Worm (Caenorhabditis elegans): ENCODE measurements around the gene pqn-41.

- TF ChIP-seq nhr-11 (tag; optimal IDR thresholded peaks at IDR 0.05) (no peak), blmp-1 (tag; optimal IDR thresholded peaks at IDR 0.05; ENCODE audit: insufficient read depth) (no peak), nhr-237 (tag; optimal IDR thresholded peaks at IDR 0.05) (no peak), ceh-16 (tag; optimal IDR thresholded peaks at IDR 0.05) (no peak), elt-1 (tag; optimal IDR thresholded peaks at IDR 0.05) (no peak), unc-62 (GFP tag; optimal IDR thresholded peaks at IDR 0.05) (no peak), lin-39 (tag; optimal IDR thresholded peaks at IDR 0.05) (no peak), C34F6.9 (tag; optimal IDR thresholded peaks at IDR 0.05) (no peak), fos-1 (tag; optimal IDR thresholded peaks at IDR 0.05) (no peak), nhr-77 (tag; optimal IDR thresholded peaks at IDR 0.05) (no peak), mab-5 (tag; optimal IDR thresholded peaks at IDR 0.05) (no peak)
Measured at ce11 chrIII:1903966-1904365, 1.8 kb upstream of the pqn-41 start.

Measured in whole organism, L2 larva.